Worm (Caenorhabditis elegans): ENCODE data around the gene C18B10.6.

C18B10.6 gene

DNA sequence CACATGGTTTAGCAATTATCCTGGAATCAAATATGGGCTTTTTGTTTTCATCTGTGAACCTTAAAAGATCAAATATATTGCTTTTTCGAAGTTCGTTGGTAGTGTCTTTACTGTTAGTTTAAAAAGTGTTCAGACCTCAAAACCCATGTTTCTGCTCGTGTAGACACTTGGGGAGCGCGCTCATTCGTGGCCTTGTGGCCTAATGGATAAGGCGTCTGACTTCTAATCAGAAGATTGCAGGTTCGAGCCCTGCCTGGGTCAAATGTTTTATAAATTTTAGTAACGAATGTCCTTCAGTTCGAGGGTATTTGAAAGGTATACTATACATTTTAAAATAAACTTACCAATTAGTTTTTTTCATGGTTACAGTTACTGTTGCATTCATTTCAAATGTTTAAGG, 25.4 kb upstream of the C18B10.6 start:
- TF ChIP-seq unc-98 (GFP tag; IDR thresholded peaks at IDR 0.05) (no peak), fkh-8 (tag; optimal IDR thresholded peaks at IDR 0.05) (no peak), mef-2 (tag; optimal IDR thresholded peaks at IDR 0.05) (no peak), egl-13 (tag; optimal IDR thresholded peaks at IDR 0.05) (no peak), rnt-1 (tag; optimal IDR thresholded peaks at IDR 0.05) (peak; percentile 35), fos-1 (tag; optimal IDR thresholded peaks at IDR 0.05) (no peak), nhr-28 (tag; optimal IDR thresholded peaks at IDR 0.05) (no peak), lin-14 (GFP tag; optimal IDR thresholded peaks at IDR 0.05) (no peak), fkh-4 (tag; optimal IDR thresholded peaks at IDR 0.05; ENCODE audit: borderline replicate concordance) (no peak), lin-35 (GFP tag; optimal IDR thresholded peaks at IDR 0.05) (peak in 1 of 2 experiments; percentile 42), mab-9 (GFP tag; IDR thresholded peaks at IDR 0.05) (no peak), efl-3 (GFP tag; optimal IDR thresholded peaks at IDR 0.05) (no peak), ztf-4 (tag; optimal IDR thresholded peaks at IDR 0.05) (no peak), elt-3 (tag; optimal IDR thresholded peaks at IDR 0.05) (no peak), nhr-71 (tag; optimal IDR thresholded peaks at IDR 0.05) (peak; percentile 20), snu-23 (GFP tag; optimal IDR thresholded peaks at IDR 0.05) (peak; percentile 47), lin-13 (GFP tag; optimal IDR thresholded peaks at IDR 0.05) (no peak), ceh-82 (tag; optimal IDR thresholded peaks at IDR 0.05) (no peak), dpl-1 (GFP tag; optimal IDR thresholded peaks at IDR 0.05) (peak in 1 of 3 experiments; percentile 2), irx-1 (tag; optimal IDR thresholded peaks at IDR 0.05) (no peak), zag-1 (tag; optimal IDR thresholded peaks at IDR 0.05) (no peak), lsy-2 (tag; optimal IDR thresholded peaks at IDR 0.05) (peak in 1 of 2 experiments; percentile 27), unc-62 (GFP tag; optimal IDR thresholded peaks at IDR 0.05) (no peak), efl-1 (optimal IDR thresholded peaks at IDR 0.05) (peak in 1 of 2 experiments; percentile 13), efl-1 (GFP tag; optimal IDR thresholded peaks at IDR 0.05 in 1 of 2) (peak in 1 of 2 experiments; percentile 50), hpl-2 (GFP tag; optimal IDR thresholded peaks at IDR 0.05) (no peak), pag-3 (tag; optimal IDR thresholded peaks at IDR 0.05; ENCODE audit: borderline replicate concordance, insufficient read depth) (no peak), nhr-12 (tag; optimal IDR thresholded peaks at IDR 0.05) (no peak), lin-39 (tag; optimal IDR thresholded peaks at IDR 0.05) (no peak), lin-15B (tag; optimal IDR thresholded peaks at IDR 0.05) (no peak), tbx-2 (tag; optimal IDR thresholded peaks at IDR 0.05) (no peak), dsc-1 (tag; optimal IDR thresholded peaks at IDR 0.05) (no peak), C04F5.9 (tag; optimal IDR thresholded peaks at IDR 0.05) (no peak), pqm-1 (tag; optimal IDR thresholded peaks at IDR 0.05) (no peak), fkh-10 (GFP tag; optimal IDR thresholded peaks at IDR 0.05) (no peak), nhr-19 (GFP tag; conservative IDR thresholded peaks at IDR 0.05) (peak; percentile 47; the same call in 1 of the 2 replicates), nhr-20 (tag; optimal IDR thresholded peaks at IDR 0.05) (peak; percentile 10), mep-1 (tag; optimal IDR thresholded peaks at IDR 0.05) (no peak), unc-30 (tag; optimal IDR thresholded peaks at IDR 0.05) (no peak), aha-1 (tag; optimal IDR thresholded peaks at IDR 0.05) (no peak), mdl-1 (tag; optimal IDR thresholded peaks at IDR 0.05) (peak in 1 of 2 experiments; percentile 2), nhr-90 (tag; optimal IDR thresholded peaks at IDR 0.05; ENCODE audit: poor library complexity) (peak; percentile 30), pax-3 (tag; optimal IDR thresholded peaks at IDR 0.05) (no peak), hlh-17 (GFP tag; optimal IDR thresholded peaks at IDR 0.05; ENCODE audit: borderline replicate concordance) (no peak), skn-1 (tag; optimal IDR thresholded peaks at IDR 0.05) (no peak), sox-4 (tag; optimal IDR thresholded peaks at IDR 0.05) (no peak), nhr-47 (tag; optimal IDR thresholded peaks at IDR 0.05) (no peak)
